Fruit fly (Drosophila melanogaster) whole organism, embryonic: Measurements from ENCODE around the gene CG10513.
A peak's percentile ranks its signal among the peaks of the same experiment; 100 is the strongest.

Experiments used
- Atf6 ChIP-seq: fragments of 200-800 bp; sonication (Bioruptor generic); IDR thresholded peaks from 2 replicates; pipeline ENCODE4 v1.3.6; 2022; ENCODE audit warnings: missing biosample characterization, missing genetic modification characterization
- CG10543 ChIP-seq: fragments of 200-800 bp; sonication (Bioruptor generic); optimal IDR thresholded peaks from 3 replicates; lab custom pipeline; 2017; ENCODE audit warnings: missing biosample characterization, mild to moderate bottlenecking, missing genetic modification characterization, moderate library complexity
- CG11085 ChIP-seq: fragments of 200-800 bp; sonication (Bioruptor generic); IDR thresholded peaks from 2 replicates; pipeline ENCODE4 v1.3.6; 2022; ENCODE audit warnings: missing biosample characterization, missing genetic modification characterization
- CG12299 ChIP-seq: fragments of 200-800 bp; sonication (Bioruptor generic); optimal IDR thresholded peaks from 2 replicates; lab custom pipeline; 2018; ENCODE audit warnings: missing biosample characterization, mild to moderate bottlenecking, missing genetic modification characterization
- CG12391 ChIP-seq: fragments of 200-800 bp; sonication (Bioruptor generic); optimal IDR thresholded peaks from 3 replicates; lab custom pipeline; 2018; ENCODE audit warnings: missing biosample characterization, mild to moderate bottlenecking, missing genetic modification characterization, moderate library complexity
- CG12942 ChIP-seq: fragments of 200-800 bp; sonication (Bioruptor generic); optimal IDR thresholded peaks from 3 replicates; lab custom pipeline; 2016; ENCODE audit warnings: missing biosample characterization, missing genetic modification characterization
- CG14667 ChIP-seq: fragments of 200-800 bp; sonication (Bioruptor generic); IDR thresholded peaks from 2 replicates; pipeline ENCODE4 v1.3.6; 2022; ENCODE audit warnings: missing biosample characterization, missing genetic modification characterization
- CG14860 ChIP-seq: fragments of 200-800 bp; sonication (Bioruptor generic); IDR thresholded peaks from 3 replicates; pipeline ENCODE4 v1.3.6; 2022; ENCODE audit warnings: missing biosample characterization, missing genetic modification characterization; ENCODE audit not compliant: partially characterized antibody
- CG16815 ChIP-seq: fragments of 200-800 bp; sonication (Bioruptor generic); optimal IDR thresholded peaks from 3 replicates; lab custom pipeline; 2017; ENCODE audit warnings: missing biosample characterization, mild to moderate bottlenecking, missing genetic modification characterization
- CG17802 ChIP-seq: fragments of 200-800 bp; sonication (Bioruptor generic); optimal IDR thresholded peaks from 2 replicates; lab custom pipeline; 2018; ENCODE audit warnings: missing biosample characterization, mild to moderate bottlenecking, missing genetic modification characterization, moderate library complexity
- CG17829 ChIP-seq: fragments of 200-800 bp; optimal IDR thresholded peaks from 2 replicates; lab custom pipeline; 2019; ENCODE audit warnings: missing biosample characterization, mild to moderate bottlenecking, missing genetic modification characterization, moderate library complexity
- CG17912 ChIP-seq: fragments of 200-800 bp; sonication (Bioruptor generic); optimal IDR thresholded peaks from 2 replicates; lab custom pipeline; 2018; ENCODE audit warnings: missing biosample characterization, mild to moderate bottlenecking, missing genetic modification characterization
- CG2129 ChIP-seq: fragments of 200-800 bp; sonication (Bioruptor generic); IDR thresholded peaks from 2 replicates; pipeline ENCODE4 v1.3.6; 2022; ENCODE audit warnings: missing biosample characterization, missing genetic modification characterization; ENCODE audit not compliant: partially characterized antibody
- CG2875 ChIP-seq: fragments of 200-800 bp; sonication (Bioruptor generic); optimal IDR thresholded peaks from 2 replicates; lab custom pipeline; 2017; ENCODE audit warnings: missing biosample characterization, mild to moderate bottlenecking, missing genetic modification characterization, missing genetic modification reagents
- CG32767 ChIP-seq: fragments of 200-800 bp; sonication (Bioruptor generic); IDR thresholded peaks from 2 replicates; pipeline ENCODE4 v1.3.6; 2022; ENCODE audit warnings: missing biosample characterization, missing genetic modification characterization
- CG3281 ChIP-seq: fragments of 200-800 bp; sonication (Bioruptor generic); optimal IDR thresholded peaks from 3 replicates; lab custom pipeline; 2017; ENCODE audit warnings: missing biosample characterization, mild to moderate bottlenecking, missing genetic modification characterization
- CG4617 ChIP-seq: fragments of 200-800 bp; sonication (Bioruptor generic); optimal IDR thresholded peaks from 3 replicates; lab custom pipeline; 2016; ENCODE audit warnings: missing biosample characterization, missing genetic modification characterization, borderline replicate concordance
- CG4730 ChIP-seq: fragments of 200-800 bp; sonication (Bioruptor generic); IDR thresholded peaks from 2 replicates; pipeline ENCODE4 v1.3.6; 2022; ENCODE audit warnings: missing biosample characterization, missing genetic modification characterization
- CG6683 ChIP-seq: fragments of 200-800 bp; sonication (Bioruptor generic); optimal IDR thresholded peaks from 2 replicates; lab custom pipeline; 2017; ENCODE audit warnings: missing biosample characterization, mild to moderate bottlenecking, missing genetic modification characterization, missing genetic modification reagents
- CG6765 ChIP-seq: fragments of 200-800 bp; sonication (Bioruptor generic); optimal IDR thresholded peaks from 3 replicates; lab custom pipeline; 2017; ENCODE audit warnings: missing biosample characterization, mild to moderate bottlenecking, missing genetic modification characterization
- CG7839 ChIP-seq: fragments of 200-800 bp; sonication (Bioruptor generic); optimal IDR thresholded peaks from 3 replicates; lab custom pipeline; 2018; ENCODE audit warnings: missing biosample characterization, mild to moderate bottlenecking, missing genetic modification characterization, moderate library complexity
- CG7987 ChIP-seq: fragments of 200-800 bp; sonication (Bioruptor generic); optimal IDR thresholded peaks from 2 replicates; lab custom pipeline; 2018; ENCODE audit warnings: missing biosample characterization, mild to moderate bottlenecking, missing genetic modification characterization, moderate library complexity
- CG8089 ChIP-seq: fragments of 200-800 bp; sonication (Bioruptor generic); optimal IDR thresholded peaks from 3 replicates; lab custom pipeline; 2016; ENCODE audit warnings: missing biosample characterization, missing genetic modification characterization
- CG8924 ChIP-seq: fragments of 200-800 bp; optimal IDR thresholded peaks from 3 replicates; lab custom pipeline; 2019; ENCODE audit warnings: missing biosample characterization, mild to moderate bottlenecking, missing genetic modification characterization, moderate library complexity
- Dbx ChIP-seq: fragments of 200-800 bp; sonication (Bioruptor generic); IDR thresholded peaks from 3 replicates; pipeline ENCODE4 v1.3.6; 2022; ENCODE audit warnings: missing biosample characterization, missing genetic modification characterization
- Ets97D ChIP-seq: fragments of 200-800 bp; sonication (Bioruptor generic); optimal IDR thresholded peaks from 3 replicates; lab custom pipeline; 2016; ENCODE audit warnings: missing biosample characterization, missing genetic modification characterization
- Fer2 ChIP-seq: fragments of 200-800 bp; sonication (Bioruptor generic); optimal IDR thresholded peaks from 2 replicates; lab custom pipeline; 2018; ENCODE audit warnings: missing biosample characterization, mild to moderate bottlenecking, missing genetic modification characterization, moderate library complexity
- HLH4C ChIP-seq: fragments of 200-800 bp; sonication (Bioruptor generic); IDR thresholded peaks from 3 replicates; pipeline ENCODE4 v1.3.6; 2022; ENCODE audit warnings: missing biosample characterization, missing genetic modification characterization; ENCODE audit not compliant: partially characterized antibody
- HmgZ ChIP-seq: fragments of 200-800 bp; sonication (Bioruptor generic); optimal IDR thresholded peaks from 2 replicates; lab custom pipeline; 2018; ENCODE audit warnings: missing biosample characterization, mild to moderate bottlenecking, missing genetic modification characterization
- Kr ChIP-seq: fragments of 200-800 bp; sonication (Bioruptor generic); optimal IDR thresholded peaks from 2 replicates; lab custom pipeline; 2017; ENCODE audit warnings: missing biosample characterization, mild to moderate bottlenecking, missing genetic modification characterization
- MTF-1 ChIP-seq: fragments of 200-800 bp; sonication (Bioruptor generic); optimal IDR thresholded peaks from 2 replicates; lab custom pipeline; 2018; ENCODE audit warnings: missing biosample characterization, mild to moderate bottlenecking, missing genetic modification characterization, borderline replicate concordance
- Poxn ChIP-seq: fragments of 200-800 bp; sonication (Bioruptor generic); IDR thresholded peaks from 2 replicates; pipeline ENCODE4 v1.3.6; 2022; ENCODE audit warnings: missing biosample characterization, missing genetic modification characterization
- TFAM ChIP-seq: fragments of 200-800 bp; sonication (Bioruptor generic); optimal IDR thresholded peaks from 2 replicates; lab custom pipeline; 2017; ENCODE audit warnings: missing biosample characterization, missing genetic modification characterization, inconsistent platforms
- ato ChIP-seq: fragments of 200-800 bp; sonication (Bioruptor generic); IDR thresholded peaks from 2 replicates; pipeline ENCODE4 v1.3.6; 2022; ENCODE audit warnings: missing biosample characterization, missing genetic modification characterization; ENCODE audit not compliant: partially characterized antibody
- bcd ChIP-seq: fragments of 200-800 bp; sonication (Bioruptor generic); optimal IDR thresholded peaks from 2 replicates; lab custom pipeline; 2017; ENCODE audit warnings: missing biosample characterization, mild to moderate bottlenecking, missing genetic modification characterization
- ci ChIP-seq: fragments of 200-800 bp; sonication (Bioruptor generic); IDR thresholded peaks from 3 replicates; pipeline ENCODE4 v1.3.6; 2022; ENCODE audit warnings: missing biosample characterization, missing genetic modification characterization
- dmrt99B ChIP-seq: fragments of 200-800 bp; sonication (Bioruptor generic); optimal IDR thresholded peaks from 2 replicates; lab custom pipeline; 2018; ENCODE audit warnings: missing biosample characterization, mild to moderate bottlenecking, missing genetic modification characterization, moderate library complexity
- exex ChIP-seq: fragments of 200-800 bp; sonication (Bioruptor generic); optimal IDR thresholded peaks from 4 replicates; lab custom pipeline; 2018; ENCODE audit warnings: missing biosample characterization, mild to moderate bottlenecking, missing genetic modification characterization, moderate library complexity
- eyg ChIP-seq: fragments of 200-800 bp; sonication (Bioruptor generic); optimal IDR thresholded peaks from 3 replicates; lab custom pipeline; 2016; ENCODE audit warnings: missing biosample characterization, missing genetic modification characterization
- fru ChIP-seq: fragments of >200 bp; optimal IDR thresholded peaks from 2 replicates; lab custom pipeline; 2017
- gfzf ChIP-seq: fragments of 200-800 bp; sonication (Bioruptor generic); optimal IDR thresholded peaks from 2 replicates; lab custom pipeline; 2016; ENCODE audit warnings: missing biosample characterization, mild to moderate bottlenecking, missing genetic modification characterization, moderate library complexity
- gsb ChIP-seq: fragments of 200-800 bp; sonication (Bioruptor generic); IDR thresholded peaks from 2 replicates; pipeline ENCODE4 v1.3.6; 2022; ENCODE audit warnings: missing biosample characterization, missing genetic modification characterization
- hth ChIP-seq: fragments of >200 bp; optimal IDR thresholded peaks from 2 replicates; lab custom pipeline; 2017; ENCODE audit warnings: inconsistent platforms
- kah ChIP-seq: fragments of 200-800 bp; sonication (Bioruptor generic); optimal IDR thresholded peaks from 2 replicates; lab custom pipeline; 2018; ENCODE audit warnings: missing biosample characterization, mild to moderate bottlenecking, missing genetic modification characterization
- lab ChIP-seq: fragments of 200-800 bp; sonication (Bioruptor generic); optimal IDR thresholded peaks from 3 replicates; lab custom pipeline; 2017; ENCODE audit warnings: missing biosample characterization, missing genetic modification characterization, mild to moderate bottlenecking, moderate library complexity, missing genetic modification reagents
- org-1 ChIP-seq: fragments of 200-800 bp; sonication (Bioruptor generic); optimal IDR thresholded peaks from 2 replicates; lab custom pipeline; 2017; ENCODE audit warnings: missing biosample characterization, missing genetic modification characterization
- phol ChIP-seq: fragments of 200-800 bp; sonication (Bioruptor generic); optimal IDR thresholded peaks from 3 replicates; lab custom pipeline; 2018; ENCODE audit warnings: missing biosample characterization, mild to moderate bottlenecking, missing genetic modification characterization, moderate library complexity
- repo ChIP-seq: fragments of 200-800 bp; sonication (Bioruptor generic); optimal IDR thresholded peaks from 2 replicates; lab custom pipeline; 2016; ENCODE audit warnings: missing biosample characterization, missing genetic modification characterization
- ro ChIP-seq: fragments of 200-800 bp; sonication (Bioruptor generic); IDR thresholded peaks from 2 replicates; pipeline ENCODE4 v1.3.6; 2022; ENCODE audit warnings: missing biosample characterization, missing genetic modification characterization
- zen ChIP-seq: fragments of 200-800 bp; sonication (Bioruptor generic); optimal IDR thresholded peaks from 3 replicates; lab custom pipeline; 2018; ENCODE audit warnings: missing biosample characterization, mild to moderate bottlenecking, missing genetic modification characterization, moderate library complexity

CG10513 gene

DNA sequence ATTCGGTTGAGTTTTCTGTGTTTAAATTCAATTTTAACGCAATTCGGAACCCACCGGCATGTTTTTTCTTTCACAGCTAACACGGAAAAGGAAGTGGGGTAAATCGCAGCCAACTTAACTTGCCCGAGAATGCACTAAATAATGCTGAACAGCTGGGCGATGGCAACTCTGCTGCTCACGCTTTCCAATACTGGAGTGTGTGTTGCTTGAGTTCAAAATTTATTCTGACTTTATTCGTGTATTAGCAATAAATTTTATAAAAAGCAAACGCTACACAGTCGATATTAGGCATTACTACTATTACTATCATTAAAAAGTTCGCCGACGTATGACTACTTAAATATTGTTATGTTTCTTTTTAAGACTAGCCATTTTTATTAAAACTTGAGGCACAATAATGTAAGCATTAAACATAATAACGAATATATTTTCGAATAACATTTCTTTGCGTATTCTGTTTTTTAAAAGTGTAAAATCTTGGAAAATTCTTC, 29.6 kb downstream of the CG10513 start, which contains the start of the genes RpS27 and Nup37:
Gene RpS27 (minus strand): TSS at position 136 of the 491 bp plus-strand sequence.
Gene Nup37 (plus strand): TSS at position 280 of the 491 bp plus-strand sequence.
- peak; percentile 97 for TF ChIP-seq Kr (GFP tag; lab: Kevin White, UChicago)
- peak; percentile 94 for TF ChIP-seq ro (GFP tag; lab: Robert Waterston, UW)
- TF ChIP-seq CG8089 (GFP tag; lab: Kevin White, UChicago): peak; percentile 99
- peak; percentile 100 for TF ChIP-seq CG7987 (GFP tag; lab: Kevin White, UChicago)
- TF ChIP-seq CG4730 (GFP tag; lab: Robert Waterston, UW): peak; percentile 94
- TF ChIP-seq CG10543 (GFP tag; lab: Kevin White, UChicago): peak; percentile 100
- TF ChIP-seq CG14667 (GFP tag; lab: Robert Waterston, UW): peak; percentile 93
- peak; percentile 84 for TF ChIP-seq Poxn
- TF ChIP-seq Dbx (GFP tag; lab: Robert Waterston, UW): peak; percentile 99
- TF ChIP-seq CG17829 (tag; lab: Kevin White, UChicago): peak; percentile 94
- peak; percentile 95 for TF ChIP-seq gsb
- peak; percentile 99 for TF ChIP-seq lab
- peak; percentile 100 for TF ChIP-seq CG17912 (GFP tag; lab: Kevin White, UChicago)
- peak; percentile 98 for TF ChIP-seq CG2875 (GFP tag; lab: Kevin White, UChicago)
- TF ChIP-seq dmrt99B: peak; percentile 91
- TF ChIP-seq CG32767 (GFP tag; lab: Robert Waterston, UW): peak; percentile 80
- TF ChIP-seq zen: peak; percentile 91
- TF ChIP-seq Fer2 (tag; lab: Kevin White, UChicago): peak; percentile 98
- TF ChIP-seq CG6765 (GFP tag; lab: Kevin White, UChicago): peak; percentile 100
- TF ChIP-seq TFAM (GFP tag; lab: Kevin White, UChicago): peak; percentile 93
- peak; percentile 99 for TF ChIP-seq CG4617 (GFP tag; lab: Kevin White, UChicago)
- no peak for TF ChIP-seq hth (lab: Kevin White, UChicago)
- peak; percentile 93 for TF ChIP-seq CG12299 (tag; lab: Kevin White, UChicago)
- peak; percentile 94 for TF ChIP-seq CG6683
- peak; percentile 99 for TF ChIP-seq CG11085
- peak; percentile 98 for TF ChIP-seq repo (GFP tag; lab: Kevin White, UChicago)
- peak; percentile 93 for TF ChIP-seq Atf6 (GFP tag; lab: Robert Waterston, UW)
- TF ChIP-seq CG12942: peak; percentile 97
- peak; percentile 99 for TF ChIP-seq MTF-1 (GFP tag; lab: Kevin White, UChicago)
- peak; percentile 97 for TF ChIP-seq CG12391 (tag; lab: Kevin White, UChicago)
- TF ChIP-seq fru (lab: Kevin White, UChicago): no peak
- no peak for TF ChIP-seq ato (GFP tag; lab: Robert Waterston, UW)
- peak; percentile 94 for TF ChIP-seq kah
- TF ChIP-seq ci (GFP tag; lab: Robert Waterston, UW): peak; percentile 99
- TF ChIP-seq gfzf: peak; percentile 96
- TF ChIP-seq bcd (GFP tag; lab: Kevin White, UChicago): peak; percentile 100
- peak; percentile 97 for TF ChIP-seq org-1 (GFP tag; lab: Kevin White, UChicago)
- TF ChIP-seq CG14860 (GFP tag; lab: Robert Waterston, UW): no peak
- TF ChIP-seq CG17802 (tag; lab: Kevin White, UChicago): peak; percentile 94
- peak; percentile 97 for TF ChIP-seq phol
- TF ChIP-seq HLH4C (GFP tag; lab: Robert Waterston, UW): no peak
- TF ChIP-seq eyg (GFP tag; lab: Kevin White, UChicago): peak; percentile 99
- TF ChIP-seq CG2129 (GFP tag; lab: Robert Waterston, UW): no peak
- peak; percentile 95 for TF ChIP-seq CG16815 (GFP tag; lab: Kevin White, UChicago)
- peak; percentile 88 for TF ChIP-seq exex (tag; lab: Kevin White, UChicago)
- TF ChIP-seq CG3281 (GFP tag; lab: Kevin White, UChicago): peak; percentile 99
- peak; percentile 96 for TF ChIP-seq CG7839 (tag; lab: Kevin White, UChicago)
- TF ChIP-seq HmgZ (tag; lab: Kevin White, UChicago): peak; percentile 99
- peak; percentile 100 for TF ChIP-seq Ets97D
- peak; percentile 93 for TF ChIP-seq CG8924
